Worm (Caenorhabditis elegans): ENCODE results near the gene asb-1.

Gene asb-1

ce11 chrIII:4616071-4616571 lies 20.5 kb upstream of the asb-1 start, which contains the start of gene lips-3:
TSS of gene lips-3 (plus strand) at chrIII:4616528.
- TF ChIP-seq nhr-10 (tag; optimal IDR thresholded peaks at IDR 0.05) (no peak), lin-39 (tag; optimal IDR thresholded peaks at IDR 0.05) (no peak), nhr-23 (tag; optimal IDR thresholded peaks at IDR 0.05) (no peak), dmd-4 (tag; optimal IDR thresholded peaks at IDR 0.05) (no peak), lsy-2 (tag; optimal IDR thresholded peaks at IDR 0.05) (no peak), nhr-25 (tag; optimal IDR thresholded peaks at IDR 0.05) (peak; percentile 35), unc-39 (tag; optimal IDR thresholded peaks at IDR 0.05) (no peak)

ce11 chrIII:4612334-4612953 lies 16.8 kb upstream of the asb-1 start, which contains the start of gene sel-2:
TSS of gene sel-2 (minus strand) at chrIII:4612384.
- no peak for TF ChIP-seq nhr-21 (tag; optimal IDR thresholded peaks at IDR 0.05)
- no peak for TF ChIP-seq alr-1 (tag; optimal IDR thresholded peaks at IDR 0.05)
- peak; percentile 7 for TF ChIP-seq nhr-129 (tag; optimal IDR thresholded peaks at IDR 0.05)
- peak; percentile 50 for TF ChIP-seq sma-9 (GFP tag; optimal IDR thresholded peaks at IDR 0.05)
- no peak for TF ChIP-seq sma-9 (tag; optimal IDR thresholded peaks at IDR 0.05)
- TF ChIP-seq C34F6.9 (tag; optimal IDR thresholded peaks at IDR 0.05): peak; percentile 65
- TF ChIP-seq lsy-2 (tag; optimal IDR thresholded peaks at IDR 0.05): peak in 1 of 2 experiments; percentile 36
- peak; percentile 47 for TF ChIP-seq nhr-25 (tag; optimal IDR thresholded peaks at IDR 0.05)
- TF ChIP-seq lin-13 (GFP tag; optimal IDR thresholded peaks at IDR 0.05): no peak
- TF ChIP-seq unc-55 (GFP tag; optimal IDR thresholded peaks at IDR 0.05): peak; percentile 36
- no peak for TF ChIP-seq nhr-77 (tag; optimal IDR thresholded peaks at IDR 0.05)
- peak; percentile 30 for TF ChIP-seq F13H6.1 (tag; optimal IDR thresholded peaks at IDR 0.05)

- TF ChIP-seq sma-3 (GFP tag; optimal IDR thresholded peaks at IDR 0.05): no peak
- TF ChIP-seq nhr-77 (tag; optimal IDR thresholded peaks at IDR 0.05): no peak
- TF ChIP-seq ama-1 (optimal IDR thresholded peaks at IDR 0.05): no peak
- TF ChIP-seq nhr-23 (tag; optimal IDR thresholded peaks at IDR 0.05): no peak
- no peak for TF ChIP-seq nhr-6 (tag; optimal IDR thresholded peaks at IDR 0.05)
- TF ChIP-seq lin-11 (tag; optimal IDR thresholded peaks at IDR 0.05): no peak
- TF ChIP-seq ceh-82 (tag; optimal IDR thresholded peaks at IDR 0.05): no peak
- TF ChIP-seq dmd-4 (tag; optimal IDR thresholded peaks at IDR 0.05): no peak
- no peak for TF ChIP-seq ceh-16 (tag; optimal IDR thresholded peaks at IDR 0.05)
- TF ChIP-seq lsy-2 (tag; optimal IDR thresholded peaks at IDR 0.05): no peak
- no peak for TF ChIP-seq ZK546.5 (tag; optimal IDR thresholded peaks at IDR 0.05)
- TF ChIP-seq peb-1 (tag; optimal IDR thresholded peaks at IDR 0.05): no peak
- no peak for TF ChIP-seq nhr-10 (tag; optimal IDR thresholded peaks at IDR 0.05)
Measured at ce11 chrIII:4603837-4604236, 8.2 kb upstream of the asb-1 start.

- TF ChIP-seq C34F6.9 (tag; optimal IDR thresholded peaks at IDR 0.05): no peak
- no peak for TF ChIP-seq unc-55 (GFP tag; optimal IDR thresholded peaks at IDR 0.05)
- TF ChIP-seq nhr-6 (tag; optimal IDR thresholded peaks at IDR 0.05): no peak
- TF ChIP-seq sma-9 (GFP tag; optimal IDR thresholded peaks at IDR 0.05): no peak
- TF ChIP-seq sma-9 (tag; optimal IDR thresholded peaks at IDR 0.05): no peak
- no peak for TF ChIP-seq lin-11 (tag; optimal IDR thresholded peaks at IDR 0.05)
- TF ChIP-seq nhr-237 (tag; optimal IDR thresholded peaks at IDR 0.05): no peak
- no peak for TF ChIP-seq ZK546.5 (tag; optimal IDR thresholded peaks at IDR 0.05)
- TF ChIP-seq snpc-4 (tag; optimal IDR thresholded peaks at IDR 0.05): no peak
- no peak for TF ChIP-seq lin-39 (tag; optimal IDR thresholded peaks at IDR 0.05)
- no peak for TF ChIP-seq nhr-12 (tag; optimal IDR thresholded peaks at IDR 0.05)
- TF ChIP-seq unc-39 (tag; optimal IDR thresholded peaks at IDR 0.05): no peak
- no peak for TF ChIP-seq unc-62 (GFP tag; optimal IDR thresholded peaks at IDR 0.05)
- no peak for TF ChIP-seq dmd-4 (tag; optimal IDR thresholded peaks at IDR 0.05)
- TF ChIP-seq nhr-77 (tag; optimal IDR thresholded peaks at IDR 0.05): no peak
Measured at ce11 chrIII:4601286-4601685, 5.7 kb upstream of the asb-1 start.

ce11 chrIII:4600139-4600762 lies 4.6 kb upstream of the asb-1 start, which contains the start of gene mab-21:
TSS of gene mab-21 (plus strand) at chrIII:4600753.
- no peak for TF ChIP-seq unc-39 (tag; optimal IDR thresholded peaks at IDR 0.05)
- peak; percentile 26 for TF ChIP-seq nhr-129 (tag; optimal IDR thresholded peaks at IDR 0.05)
- no peak for TF ChIP-seq mbf-1 (tag; optimal IDR thresholded peaks at IDR 0.05)
- peak; percentile 35 for TF ChIP-seq sma-9 (GFP tag; optimal IDR thresholded peaks at IDR 0.05)
- no peak for TF ChIP-seq sma-9 (tag; optimal IDR thresholded peaks at IDR 0.05)
- peak in 1 of 2 experiments; percentile 26 for TF ChIP-seq lsy-2 (tag; optimal IDR thresholded peaks at IDR 0.05)
- TF ChIP-seq sem-4 (tag; optimal IDR thresholded peaks at IDR 0.05): peak; percentile 34
- TF ChIP-seq F13H6.1 (tag; optimal IDR thresholded peaks at IDR 0.05): peak; percentile 61
- TF ChIP-seq fos-1 (tag; optimal IDR thresholded peaks at IDR 0.05): peak; percentile 12

All from whole organism, L2 larva.